Fruit fly (Drosophila melanogaster) whole organism, embryonic: ENCODE measurements around the gene CG5934.

Experiments
- ATbp ChIP-seq: fragments of 200-800 bp; sonication (Bioruptor generic); optimal IDR thresholded peaks from 2 replicates; lab custom pipeline; 2017; ENCODE audit warnings: missing biosample characterization, mild to moderate bottlenecking, missing genetic modification characterization, missing genetic modification reagents
- Adf1 ChIP-seq: fragments of 200-800 bp; sonication (Bioruptor generic); IDR thresholded peaks from 2 replicates; pipeline ENCODE4 v1.3.6; 2022; ENCODE audit warnings: missing biosample characterization, missing genetic modification characterization
- BtbVII ChIP-seq: fragments of 200-800 bp; sonication (Bioruptor generic); optimal IDR thresholded peaks from 3 replicates; lab custom pipeline; 2017; ENCODE audit warnings: missing biosample characterization, mild to moderate bottlenecking, missing genetic modification characterization
- CG10209 ChIP-seq: fragments of 200-800 bp; sonication (Bioruptor generic); optimal IDR thresholded peaks from 3 replicates; lab custom pipeline; 2017; ENCODE audit warnings: missing biosample characterization, mild to moderate bottlenecking, missing genetic modification characterization, missing genetic modification reagents
- CG10565 ChIP-seq: fragments of 200-800 bp; sonication (Bioruptor generic); optimal IDR thresholded peaks from 3 replicates; lab custom pipeline; 2016; ENCODE audit warnings: missing biosample characterization, mild to moderate bottlenecking, missing genetic modification characterization
- CG10979 ChIP-seq: fragments of 200-800 bp; sonication (Bioruptor generic); optimal IDR thresholded peaks from 2 replicates; lab custom pipeline; 2018; ENCODE audit warnings: missing biosample characterization, mild to moderate bottlenecking, missing genetic modification characterization, moderate library complexity
- CG13624 ChIP-seq: fragments of 200-800 bp; sonication (Bioruptor generic); optimal IDR thresholded peaks from 2 replicates; lab custom pipeline; 2016; ENCODE audit warnings: missing biosample characterization, missing genetic modification characterization
- CG14710 ChIP-seq: fragments of 200-800 bp; sonication (Bioruptor generic); optimal IDR thresholded peaks from 3 replicates; lab custom pipeline; 2019; ENCODE audit warnings: missing biosample characterization, mild to moderate bottlenecking, missing genetic modification characterization, moderate library complexity
- CG16779 ChIP-seq: fragments of 200-800 bp; sonication (Bioruptor generic); IDR thresholded peaks from 2 replicates; pipeline ENCODE4 v1.3.6; 2022; ENCODE audit warnings: missing biosample characterization, missing genetic modification characterization
- CG18764 ChIP-seq: fragments of 200-800 bp; sonication (Bioruptor generic); optimal IDR thresholded peaks from 3 replicates; lab custom pipeline; 2016; ENCODE audit warnings: missing biosample characterization, missing genetic modification characterization
- CG2199 ChIP-seq: fragments of 200-800 bp; sonication (Bioruptor generic); IDR thresholded peaks from 3 replicates; pipeline ENCODE4 v1.3.6; 2022; ENCODE audit warnings: missing biosample characterization, missing genetic modification characterization
- CG2712 ChIP-seq: fragments of 200-800 bp; optimal IDR thresholded peaks from 3 replicates; lab custom pipeline; 2019; ENCODE audit warnings: missing biosample characterization, mild to moderate bottlenecking, missing genetic modification characterization, moderate library complexity
- CG4820 ChIP-seq: fragments of 200-800 bp; sonication (Bioruptor generic); optimal IDR thresholded peaks from 3 replicates; lab custom pipeline; 2016; ENCODE audit warnings: missing biosample characterization, missing genetic modification characterization
- CG8089 ChIP-seq: fragments of 200-800 bp; sonication (Bioruptor generic); optimal IDR thresholded peaks from 3 replicates; lab custom pipeline; 2016; ENCODE audit warnings: missing biosample characterization, missing genetic modification characterization
- CG8765 ChIP-seq: fragments of 200-800 bp; sonication (Bioruptor generic); IDR thresholded peaks from 2 replicates; pipeline ENCODE4 v1.3.6; 2022; ENCODE audit warnings: missing biosample characterization, missing genetic modification characterization
- CG8924 ChIP-seq: fragments of 200-800 bp; optimal IDR thresholded peaks from 3 replicates; lab custom pipeline; 2019; ENCODE audit warnings: missing biosample characterization, mild to moderate bottlenecking, missing genetic modification characterization, moderate library complexity
- CG8944 ChIP-seq: fragments of 200-800 bp; sonication (Bioruptor generic); optimal IDR thresholded peaks from 3 replicates; lab custom pipeline; 2016; ENCODE audit warnings: missing biosample characterization, missing genetic modification characterization
- CG9727 ChIP-seq: fragments of 200-800 bp; sonication (Bioruptor generic); optimal IDR thresholded peaks from 3 replicates; lab custom pipeline; 2017; ENCODE audit warnings: missing biosample characterization, mild to moderate bottlenecking, missing genetic modification characterization
- Dad ChIP-seq: fragments of 200-800 bp; sonication (Bioruptor generic); optimal IDR thresholded peaks from 3 replicates; lab custom pipeline; 2016; ENCODE audit warnings: missing biosample characterization, missing genetic modification characterization
- Hr78 ChIP-seq, 2 experiments: fragments of 200-800 bp in 1 of 2; fragments of >200 bp in 1 of 2; sonication (Bioruptor generic) in 1 of 2; optimal IDR thresholded peaks; 2 replicates each; lab custom pipeline; 2017 to 2019; ENCODE audit warnings: missing biosample characterization in 2 of 2, missing genetic modification characterization in 2 of 2, mild to moderate bottlenecking in 1 of 2, moderate library complexity in 1 of 2
- Lhr ChIP-seq: fragments of 200-800 bp; sonication (Bioruptor generic); optimal IDR thresholded peaks from 3 replicates; lab custom pipeline; 2017; ENCODE audit warnings: mild to moderate bottlenecking, missing biosample characterization, missing genetic modification reagents, missing genetic modification characterization
- Neu2 ChIP-seq: fragments of 200-800 bp; sonication (Bioruptor generic); optimal IDR thresholded peaks from 3 replicates; lab custom pipeline; 2016; ENCODE audit warnings: missing biosample characterization, missing genetic modification characterization, borderline replicate concordance
- Ptx1 ChIP-seq: fragments of 200-800 bp; sonication (Bioruptor generic); IDR thresholded peaks from 2 replicates; pipeline ENCODE4 v1.3.6; 2022; ENCODE audit warnings: missing biosample characterization, missing genetic modification characterization
- Ravus ChIP-seq: fragments of 200-800 bp; sonication (Bioruptor generic); IDR thresholded peaks from 2 replicates; pipeline ENCODE4 v1.3.6; 2022; ENCODE audit warnings: missing biosample characterization, missing genetic modification characterization
- Side ChIP-seq: fragments of 200-800 bp; sonication (Bioruptor generic); optimal IDR thresholded peaks from 2 replicates; lab custom pipeline; 2016; ENCODE audit warnings: missing biosample characterization, missing genetic modification characterization
- Sox100B ChIP-seq: fragments of 200-800 bp; sonication (Bioruptor generic); optimal IDR thresholded peaks from 3 replicates; lab custom pipeline; 2018; ENCODE audit warnings: missing biosample characterization, mild to moderate bottlenecking, missing genetic modification characterization
- Spps ChIP-seq: fragments of 200-800 bp; sonication (Bioruptor generic); optimal IDR thresholded peaks from 2 replicates; lab custom pipeline; 2018; ENCODE audit warnings: missing biosample characterization, mild to moderate bottlenecking, missing genetic modification characterization
- YL-1 ChIP-seq: fragments of 200-800 bp; sonication (Bioruptor generic); optimal IDR thresholded peaks from 3 replicates; lab custom pipeline; 2017; ENCODE audit warnings: missing biosample characterization, mild to moderate bottlenecking, missing genetic modification characterization
- ash1 ChIP-seq: fragments of 200-800 bp; sonication (Bioruptor generic); optimal IDR thresholded peaks from 2 replicates; lab custom pipeline; 2018; ENCODE audit warnings: missing biosample characterization, mild to moderate bottlenecking, missing genetic modification characterization
- caup ChIP-seq: fragments of 200-800 bp; sonication (Bioruptor generic); optimal IDR thresholded peaks from 3 replicates; lab custom pipeline; 2017; ENCODE audit warnings: missing biosample characterization, mild to moderate bottlenecking, missing genetic modification characterization, moderate library complexity; ENCODE audit not compliant: severe bottlenecking
- danr ChIP-seq: fragments of 200-800 bp; sonication (Bioruptor generic); IDR thresholded peaks from 2 replicates; pipeline ENCODE4 v1.3.6; 2022; ENCODE audit warnings: missing biosample characterization, missing genetic modification characterization
- dysf ChIP-seq: fragments of 200-800 bp; sonication (Bioruptor generic); IDR thresholded peaks from 3 replicates; pipeline ENCODE4 v1.3.6; 2022; ENCODE audit warnings: missing biosample characterization, missing genetic modification characterization
- esg ChIP-seq: fragments of 200-800 bp; sonication (Bioruptor generic); conservative IDR thresholded peaks from 2 replicates; pipeline ENCODE4 v1.3.6; 2022; ENCODE audit warnings: missing biosample characterization, missing genetic modification characterization
- grau ChIP-seq: fragments of 200-800 bp; optimal IDR thresholded peaks from 3 replicates; lab custom pipeline; 2019; ENCODE audit warnings: missing biosample characterization, mild to moderate bottlenecking, missing genetic modification characterization, moderate library complexity
- gsb ChIP-seq: fragments of 200-800 bp; sonication (Bioruptor generic); IDR thresholded peaks from 2 replicates; pipeline ENCODE4 v1.3.6; 2022; ENCODE audit warnings: missing biosample characterization, missing genetic modification characterization
- gsb-n ChIP-seq: fragments of 200-800 bp; sonication (Bioruptor generic); optimal IDR thresholded peaks from 3 replicates; lab custom pipeline; 2018; ENCODE audit warnings: missing biosample characterization, mild to moderate bottlenecking, missing genetic modification characterization
- hb ChIP-seq: fragments of 200-800 bp; sonication (Bioruptor generic); IDR thresholded peaks from 3 replicates; pipeline ENCODE4 v1.3.6; 2022; ENCODE audit warnings: missing biosample characterization, missing genetic modification characterization; ENCODE audit not compliant: partially characterized antibody
- lab ChIP-seq: fragments of 200-800 bp; sonication (Bioruptor generic); optimal IDR thresholded peaks from 3 replicates; lab custom pipeline; 2017; ENCODE audit warnings: missing biosample characterization, missing genetic modification characterization, mild to moderate bottlenecking, moderate library complexity, missing genetic modification reagents
- lov ChIP-seq, 2 experiments: fragments of 200-800 bp in 1 of 2; fragments of >200 bp in 1 of 2; sonication (Bioruptor generic) in 1 of 2; IDR thresholded peaks in 1 of 2; optimal IDR thresholded peaks in 1 of 2; 2 replicates in 1 of 2; 3 replicates in 1 of 2; pipeline versions ENCODE4 v1.3.6 to Lab custom; 2017 to 2022; ENCODE audit warnings: missing biosample characterization in 1 of 2, missing genetic modification characterization in 1 of 2
- seq ChIP-seq: fragments of 200-800 bp; sonication (Bioruptor generic); IDR thresholded peaks from 2 replicates; pipeline ENCODE4 v1.3.6; 2022; ENCODE audit warnings: missing biosample characterization, missing genetic modification characterization
- slp2 ChIP-seq: fragments of 200-800 bp; sonication (Bioruptor generic); optimal IDR thresholded peaks from 2 replicates; lab custom pipeline; 2016; ENCODE audit warnings: missing biosample characterization, missing genetic modification characterization
- sob ChIP-seq: fragments of 200-800 bp; sonication (Bioruptor generic); IDR thresholded peaks from 2 replicates; pipeline ENCODE4 v1.3.6; 2022; ENCODE audit warnings: missing biosample characterization, missing genetic modification characterization
- ssp ChIP-seq: fragments of 200-800 bp; sonication (Bioruptor generic); IDR thresholded peaks from 2 replicates; pipeline ENCODE4 v1.3.6; 2022; ENCODE audit warnings: missing biosample characterization, missing genetic modification characterization
- stwl ChIP-seq: fragments of 200-800 bp; sonication (Bioruptor generic); optimal IDR thresholded peaks from 3 replicates; lab custom pipeline; 2018; ENCODE audit warnings: missing biosample characterization, mild to moderate bottlenecking, missing genetic modification characterization, moderate library complexity
- tap ChIP-seq: fragments of 200-800 bp; optimal IDR thresholded peaks from 3 replicates; lab custom pipeline; 2019; ENCODE audit warnings: missing biosample characterization, mild to moderate bottlenecking, missing genetic modification characterization, moderate library complexity
- tin ChIP-seq: fragments of 200-800 bp; sonication (Bioruptor generic); optimal IDR thresholded peaks from 3 replicates; lab custom pipeline; 2016; ENCODE audit warnings: missing biosample characterization, missing genetic modification characterization
- tup ChIP-seq: fragments of 200-800 bp; sonication (Bioruptor generic); optimal IDR thresholded peaks from 2 replicates; lab custom pipeline; 2016; ENCODE audit warnings: missing biosample characterization, mild to moderate bottlenecking, missing genetic modification characterization, moderate library complexity
- unpg ChIP-seq: fragments of 200-800 bp; sonication (Bioruptor generic); optimal IDR thresholded peaks from 3 replicates; lab custom pipeline; 2018; ENCODE audit warnings: missing biosample characterization, mild to moderate bottlenecking, missing genetic modification characterization, moderate library complexity
- zf30C ChIP-seq: fragments of 200-800 bp; sonication (Bioruptor generic); optimal IDR thresholded peaks from 3 replicates; lab custom pipeline; 2018; ENCODE audit warnings: missing biosample characterization, mild to moderate bottlenecking, missing genetic modification characterization

CG5934 gene

DNA sequence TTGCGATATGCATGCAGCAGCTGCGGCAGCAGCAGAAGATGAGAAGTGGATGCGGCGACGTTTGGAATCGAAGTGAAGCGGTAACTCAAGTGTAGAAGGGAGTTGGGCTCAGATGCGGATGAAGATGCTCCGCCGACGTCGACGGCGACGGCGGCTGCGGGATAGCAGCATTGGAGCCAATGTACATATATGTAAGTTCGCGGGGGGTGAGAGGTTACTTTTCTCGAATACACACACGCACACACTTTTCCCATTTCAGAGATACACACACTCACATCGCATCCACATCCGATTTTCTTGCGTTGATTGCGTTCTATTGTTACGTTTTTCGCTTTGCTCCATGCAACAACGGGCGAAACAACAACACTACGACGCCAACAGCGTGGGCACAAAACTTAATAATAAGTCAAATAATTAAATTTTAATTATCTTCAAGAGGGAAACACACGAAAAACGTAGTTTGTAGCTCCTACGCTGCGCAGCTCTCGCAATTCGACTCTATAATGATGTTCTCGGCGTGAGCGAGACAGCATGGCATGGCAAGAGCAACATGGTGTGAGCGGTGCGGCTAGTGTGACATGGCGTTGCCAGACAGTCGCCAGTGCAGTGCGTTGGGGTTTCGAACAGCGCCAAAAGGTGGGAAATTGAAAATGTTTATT lies 28.6 kb upstream of the CG5934 start, which contains the start of gene CG18766 (continued):
- TF ChIP-seq stwl (tag; lab: Kevin White, UChicago): peak; percentile 33
- no peak for TF ChIP-seq seq (GFP tag; lab: Robert Waterston, UW)
- TF ChIP-seq hb: 0 out of 3 replicates have a peak, but pooled peaks have one; percentile 20
- peak; percentile 4 for TF ChIP-seq CG4820 (GFP tag; lab: Kevin White, UChicago)
- TF ChIP-seq danr: no peak
- TF ChIP-seq slp2 (GFP tag; lab: Kevin White, UChicago): no peak
- TF ChIP-seq gsb-n (tag; lab: Kevin White, UChicago): peak; percentile 5
- no peak for TF ChIP-seq CG8765 (GFP tag; lab: Robert Waterston, UW)
- TF ChIP-seq CG2199 (GFP tag; lab: Robert Waterston, UW): peak; percentile 70; the same call in 1 of the 3 replicates
- no peak for TF ChIP-seq ATbp
- no peak for TF ChIP-seq tap
- TF ChIP-seq Adf1 (GFP tag; lab: Robert Waterston, UW): peak; percentile 66
- TF ChIP-seq CG8944: peak; percentile 2
- no peak for TF ChIP-seq tup (GFP tag; lab: Kevin White, UChicago)
- no peak for TF ChIP-seq CG16779 (GFP tag; lab: Robert Waterston, UW)
- no peak for TF ChIP-seq Dad (GFP tag; lab: Kevin White, UChicago)
- peak; percentile 14 for TF ChIP-seq CG8924
- TF ChIP-seq CG14710 (tag; lab: Kevin White, UChicago): peak; percentile 12
- peak; percentile 38 for TF ChIP-seq Lhr
- TF ChIP-seq sob: no peak
- no peak for TF ChIP-seq caup (GFP tag; lab: Kevin White, UChicago)
- TF ChIP-seq Hr78 (GFP tag; optimal IDR thresholded peaks at IDR 0.05; lab: Kevin White, UChicago): peak in 1 of 2 experiments; percentile 91
- no peak for TF ChIP-seq esg (GFP tag; lab: Robert Waterston, UW)
- no peak for TF ChIP-seq CG10565 (GFP tag; lab: Kevin White, UChicago)
- TF ChIP-seq Sox100B (GFP tag; lab: Kevin White, UChicago): no peak
- TF ChIP-seq unpg (GFP tag; lab: Kevin White, UChicago): peak; percentile 8
- TF ChIP-seq lab: no peak
- no peak for TF ChIP-seq zf30C
- TF ChIP-seq tin (GFP tag; lab: Kevin White, UChicago): no peak
- TF ChIP-seq ash1 (GFP tag; lab: Kevin White, UChicago): no peak
- peak; percentile 7 for TF ChIP-seq CG8089 (GFP tag; lab: Kevin White, UChicago)
- TF ChIP-seq CG18764 (GFP tag; lab: Kevin White, UChicago): no peak
- no peak for TF ChIP-seq Ravus (GFP tag; lab: Robert Waterston, UW)
- TF ChIP-seq CG10979 (tag; lab: Kevin White, UChicago): peak; percentile 5
- TF ChIP-seq grau (tag; lab: Kevin White, UChicago): peak; percentile 29
- TF ChIP-seq YL-1 (GFP tag; lab: Kevin White, UChicago): peak; percentile 94
- TF ChIP-seq CG10209: no peak
- TF ChIP-seq Spps (tag; lab: Kevin White, UChicago): peak; percentile 3
- no peak for TF ChIP-seq CG9727
- TF ChIP-seq lov (optimal IDR thresholded peaks at IDR 0.05; lab: Kevin White, UChicago): no peak
- TF ChIP-seq lov (GFP tag; IDR thresholded peaks at IDR 0.05; lab: Robert Waterston, UW): 0 out of 3 replicates have a peak, but pooled peaks have one; percentile 30
- no peak for TF ChIP-seq BtbVII
- no peak for TF ChIP-seq ssp (GFP tag; lab: Robert Waterston, UW)
- peak; percentile 71 for TF ChIP-seq CG13624 (GFP tag; lab: Kevin White, UChicago)
- TF ChIP-seq Side (GFP tag; lab: Kevin White, UChicago): peak; percentile 36
- no peak for TF ChIP-seq dysf (GFP tag; lab: Robert Waterston, UW)
- peak; percentile 28; the same call in 1 of the 2 replicates for TF ChIP-seq Ptx1 (GFP tag; lab: Robert Waterston, UW)
- peak; percentile 39 for TF ChIP-seq Neu2 (GFP tag; lab: Kevin White, UChicago)
- no peak for TF ChIP-seq CG2712 (tag; lab: Kevin White, UChicago)
- TF ChIP-seq gsb: no peak
